Fruit fly (Drosophila melanogaster) whole organism, embryonic: Measurements from ENCODE around the gene Eig71Ea.
A peak's percentile ranks its signal among the peaks of the same experiment; 100 is the strongest.

Experiments
- Antp ChIP-seq: fragments of 200-800 bp; sonication (Bioruptor generic); optimal IDR thresholded peaks from 3 replicates; lab custom pipeline; 2016; ENCODE audit warnings: missing biosample characterization, missing genetic modification characterization
- Blimp-1 ChIP-seq: fragments of 200-800 bp; sonication (Bioruptor generic); optimal IDR thresholded peaks from 3 replicates; lab custom pipeline; 2018; ENCODE audit warnings: missing biosample characterization, missing genetic modification characterization, mild to moderate bottlenecking, moderate library complexity, missing genetic modification reagents
- CG10565 ChIP-seq: fragments of 200-800 bp; sonication (Bioruptor generic); optimal IDR thresholded peaks from 3 replicates; lab custom pipeline; 2016; ENCODE audit warnings: missing biosample characterization, mild to moderate bottlenecking, missing genetic modification characterization
- CG12391 ChIP-seq: fragments of 200-800 bp; sonication (Bioruptor generic); optimal IDR thresholded peaks from 3 replicates; lab custom pipeline; 2018; ENCODE audit warnings: missing biosample characterization, mild to moderate bottlenecking, missing genetic modification characterization, moderate library complexity
- CG13123 ChIP-seq: fragments of 200-800 bp; sonication (Bioruptor generic); optimal IDR thresholded peaks from 2 replicates; lab custom pipeline; 2016; ENCODE audit warnings: missing biosample characterization, missing genetic modification characterization
- CG18619 ChIP-seq: fragments of 200-800 bp; sonication (Bioruptor generic); optimal IDR thresholded peaks from 3 replicates; lab custom pipeline; 2017; ENCODE audit warnings: missing biosample characterization, mild to moderate bottlenecking, missing genetic modification characterization
- CG2202 ChIP-seq: fragments of 200-800 bp; sonication (Bioruptor generic); optimal IDR thresholded peaks from 2 replicates; lab custom pipeline; 2018; ENCODE audit warnings: missing biosample characterization, mild to moderate bottlenecking, missing genetic modification characterization
- CG31365 ChIP-seq: fragments of 200-800 bp; sonication (Bioruptor generic); optimal IDR thresholded peaks from 2 replicates; lab custom pipeline; 2018; ENCODE audit warnings: missing biosample characterization, mild to moderate bottlenecking, missing genetic modification characterization
- CG3163 ChIP-seq: fragments of 200-800 bp; sonication (Bioruptor generic); optimal IDR thresholded peaks from 3 replicates; lab custom pipeline; 2016; ENCODE audit warnings: missing biosample characterization, missing genetic modification characterization
- CG32772 ChIP-seq: fragments of 200-800 bp; sonication (Bioruptor generic); IDR thresholded peaks from 2 replicates; pipeline ENCODE4 v1.3.6; 2022; ENCODE audit warnings: missing biosample characterization, missing genetic modification characterization
- CG4328 ChIP-seq: fragments of 200-800 bp; sonication (Bioruptor generic); optimal IDR thresholded peaks from 3 replicates; lab custom pipeline; 2017; ENCODE audit warnings: missing biosample characterization, missing genetic modification reagents, missing genetic modification characterization
- CG4404 ChIP-seq: fragments of 200-800 bp; sonication (Bioruptor generic); IDR thresholded peaks from 2 replicates; pipeline ENCODE4 v1.3.6; 2022; ENCODE audit warnings: missing biosample characterization, missing genetic modification characterization
- CG6765 ChIP-seq: fragments of 200-800 bp; sonication (Bioruptor generic); optimal IDR thresholded peaks from 3 replicates; lab custom pipeline; 2017; ENCODE audit warnings: missing biosample characterization, mild to moderate bottlenecking, missing genetic modification characterization
- CG6813 ChIP-seq: fragments of 200-800 bp; sonication (Bioruptor generic); optimal IDR thresholded peaks from 2 replicates; lab custom pipeline; 2017; ENCODE audit warnings: missing biosample characterization, missing genetic modification characterization, mild to moderate bottlenecking, moderate library complexity, missing genetic modification reagents
- CG7271 ChIP-seq: fragments of 200-800 bp; sonication (Bioruptor generic); optimal IDR thresholded peaks from 2 replicates; lab custom pipeline; 2018; ENCODE audit warnings: missing biosample characterization, mild to moderate bottlenecking, missing genetic modification characterization, moderate library complexity
- CG8290 ChIP-seq, 3 experiments: fragments of 200-800 bp; sonication (Bioruptor generic); optimal IDR thresholded peaks; 2 replicates each; lab custom pipeline; 2016 to 2019; ENCODE audit warnings: missing biosample characterization in 3 of 3, missing genetic modification characterization in 3 of 3, mild to moderate bottlenecking in 2 of 3, moderate library complexity in 1 of 3
- CG8359 ChIP-seq: fragments of 200-800 bp; sonication (Bioruptor generic); optimal IDR thresholded peaks from 2 replicates; lab custom pipeline; 2017; ENCODE audit warnings: missing biosample characterization, mild to moderate bottlenecking, missing genetic modification characterization, borderline replicate concordance
- Dbx ChIP-seq: fragments of 200-800 bp; sonication (Bioruptor generic); IDR thresholded peaks from 3 replicates; pipeline ENCODE4 v1.3.6; 2022; ENCODE audit warnings: missing biosample characterization, missing genetic modification characterization
- Doc2 ChIP-seq: fragments of 200-800 bp; sonication (Bioruptor generic); IDR thresholded peaks from 2 replicates; pipeline ENCODE4 v1.3.6; 2022; ENCODE audit warnings: missing biosample characterization, missing genetic modification characterization
- E2f1 ChIP-seq: fragments of 200-800 bp; sonication (Bioruptor generic); IDR thresholded peaks from 2 replicates; pipeline ENCODE4 v1.3.6; 2022; ENCODE audit warnings: missing biosample characterization, missing genetic modification characterization
- Elba2 ChIP-seq: fragments of 200-800 bp; sonication (Bioruptor generic); optimal IDR thresholded peaks from 3 replicates; lab custom pipeline; 2016; ENCODE audit warnings: missing biosample characterization, missing genetic modification characterization
- Fer1 ChIP-seq: fragments of 200-800 bp; sonication (Bioruptor generic); optimal IDR thresholded peaks from 2 replicates; lab custom pipeline; 2017; ENCODE audit warnings: missing biosample characterization, mild to moderate bottlenecking, missing genetic modification characterization
- Hsf ChIP-seq: fragments of 200-800 bp; sonication (Bioruptor generic); optimal IDR thresholded peaks from 3 replicates; lab custom pipeline; 2016; ENCODE audit warnings: missing biosample characterization, missing genetic modification characterization
- MESR4 ChIP-seq: fragments of 200-800 bp; sonication (Bioruptor generic); optimal IDR thresholded peaks from 2 replicates; lab custom pipeline; 2018; ENCODE audit warnings: missing biosample characterization, mild to moderate bottlenecking, missing genetic modification characterization, moderate library complexity
- Max ChIP-seq: fragments of 200-800 bp; sonication (Bioruptor generic); optimal IDR thresholded peaks from 2 replicates; lab custom pipeline; 2016; ENCODE audit warnings: missing biosample characterization, mild to moderate bottlenecking, missing genetic modification characterization
- Neu2 ChIP-seq: fragments of 200-800 bp; sonication (Bioruptor generic); optimal IDR thresholded peaks from 3 replicates; lab custom pipeline; 2016; ENCODE audit warnings: missing biosample characterization, missing genetic modification characterization, borderline replicate concordance
- Poxn ChIP-seq: fragments of 200-800 bp; sonication (Bioruptor generic); IDR thresholded peaks from 2 replicates; pipeline ENCODE4 v1.3.6; 2022; ENCODE audit warnings: missing biosample characterization, missing genetic modification characterization
- Six4 ChIP-seq: fragments of 200-800 bp; sonication (Bioruptor generic); optimal IDR thresholded peaks from 2 replicates; lab custom pipeline; 2016; ENCODE audit warnings: missing biosample characterization, missing genetic modification characterization
- Stat92E ChIP-seq, 3 experiments: fragments of >200 bp in 2 of 3; fragments of 200-800 bp in 1 of 3; sonication (Bioruptor generic) in 1 of 3; optimal IDR thresholded peaks; 2 replicates each; lab custom pipeline; 2017 to 2019; ENCODE audit warnings: missing biosample characterization in 3 of 3, missing genetic modification characterization in 3 of 3, mild to moderate bottlenecking in 1 of 3, moderate library complexity in 1 of 3
- ac ChIP-seq: fragments of 200-800 bp; sonication (Bioruptor generic); optimal IDR thresholded peaks from 3 replicates; lab custom pipeline; 2017; ENCODE audit warnings: missing biosample characterization, mild to moderate bottlenecking, missing genetic modification characterization
- bowl ChIP-seq: fragments of 200-800 bp; sonication (Bioruptor generic); IDR thresholded peaks from 2 replicates; pipeline ENCODE4 v1.3.6; 2022; ENCODE audit warnings: missing biosample characterization, missing genetic modification characterization
- btn ChIP-seq: fragments of 200-800 bp; sonication (Bioruptor generic); optimal IDR thresholded peaks from 2 replicates; lab custom pipeline; 2016; ENCODE audit warnings: missing biosample characterization, missing genetic modification characterization
- da ChIP-seq: fragments of 200-800 bp; sonication (Bioruptor generic); optimal IDR thresholded peaks from 2 replicates; lab custom pipeline; 2016; ENCODE audit warnings: missing biosample characterization, missing genetic modification characterization
- dm ChIP-seq: fragments of 200-800 bp; sonication (Bioruptor generic); optimal IDR thresholded peaks from 3 replicates; lab custom pipeline; 2016; ENCODE audit warnings: missing biosample characterization, missing genetic modification characterization
- esg ChIP-seq: fragments of 200-800 bp; sonication (Bioruptor generic); conservative IDR thresholded peaks from 2 replicates; pipeline ENCODE4 v1.3.6; 2022; ENCODE audit warnings: missing biosample characterization, missing genetic modification characterization
- eyg ChIP-seq: fragments of 200-800 bp; sonication (Bioruptor generic); optimal IDR thresholded peaks from 3 replicates; lab custom pipeline; 2016; ENCODE audit warnings: missing biosample characterization, missing genetic modification characterization
- gfzf ChIP-seq: fragments of 200-800 bp; sonication (Bioruptor generic); optimal IDR thresholded peaks from 2 replicates; lab custom pipeline; 2016; ENCODE audit warnings: missing biosample characterization, mild to moderate bottlenecking, missing genetic modification characterization, moderate library complexity
- gsb-n ChIP-seq: fragments of 200-800 bp; sonication (Bioruptor generic); optimal IDR thresholded peaks from 3 replicates; lab custom pipeline; 2018; ENCODE audit warnings: missing biosample characterization, mild to moderate bottlenecking, missing genetic modification characterization
- ind ChIP-seq: fragments of 200-800 bp; sonication (Bioruptor generic); optimal IDR thresholded peaks from 3 replicates; lab custom pipeline; 2016; ENCODE audit warnings: missing biosample characterization, missing genetic modification characterization
- jumu ChIP-seq: fragments of 200-800 bp; sonication (Bioruptor generic); optimal IDR thresholded peaks from 3 replicates; lab custom pipeline; 2016; ENCODE audit warnings: missing biosample characterization, missing genetic modification characterization
- lilli ChIP-seq: fragments of 200-800 bp; sonication (Bioruptor generic); optimal IDR thresholded peaks from 3 replicates; lab custom pipeline; 2016; ENCODE audit warnings: missing biosample characterization, missing genetic modification characterization
- org-1 ChIP-seq: fragments of 200-800 bp; sonication (Bioruptor generic); optimal IDR thresholded peaks from 2 replicates; lab custom pipeline; 2017; ENCODE audit warnings: missing biosample characterization, missing genetic modification characterization
- rib ChIP-seq: fragments of 200-800 bp; sonication (Bioruptor generic); IDR thresholded peaks from 2 replicates; pipeline ENCODE4 v1.3.6; 2022; ENCODE audit warnings: missing biosample characterization, missing genetic modification characterization
- sc ChIP-seq, 3 experiments: fragments of >200 bp in 2 of 3; fragments of 200-800 bp in 1 of 3; sonication (Bioruptor generic) in 1 of 3; optimal IDR thresholded peaks; 2 replicates in 2 of 3; 3 replicates in 1 of 3; lab custom pipeline; 2017; ENCODE audit warnings: mild to moderate bottlenecking in 1 of 3, missing biosample characterization in 1 of 3, missing genetic modification characterization in 1 of 3, missing genetic modification reagents in 1 of 3
- stwl ChIP-seq: fragments of 200-800 bp; sonication (Bioruptor generic); optimal IDR thresholded peaks from 3 replicates; lab custom pipeline; 2018; ENCODE audit warnings: missing biosample characterization, mild to moderate bottlenecking, missing genetic modification characterization, moderate library complexity
- sug ChIP-seq: fragments of 200-800 bp; optimal IDR thresholded peaks from 2 replicates; lab custom pipeline; 2019; ENCODE audit warnings: missing biosample characterization, mild to moderate bottlenecking, missing genetic modification characterization, moderate library complexity
- tll ChIP-seq, 2 experiments: fragments of 200-800 bp in 1 of 2; fragments of >200 bp in 1 of 2; sonication (Bioruptor generic) in 1 of 2; optimal IDR thresholded peaks; 2 replicates each; lab custom pipeline; 2017 to 2019; ENCODE audit warnings: missing biosample characterization in 2 of 2, missing genetic modification characterization in 2 of 2, mild to moderate bottlenecking in 1 of 2, moderate library complexity in 1 of 2
- toy ChIP-seq: fragments of 200-800 bp; sonication (Bioruptor generic); IDR thresholded peaks from 2 replicates; pipeline ENCODE4 v1.3.6; 2022; ENCODE audit warnings: missing biosample characterization, missing genetic modification characterization
- vvl ChIP-seq: fragments of 200-800 bp; sonication (Bioruptor generic); IDR thresholded peaks from 2 replicates; pipeline ENCODE4 v1.3.6; 2022; ENCODE audit warnings: missing biosample characterization, missing genetic modification characterization
- wek ChIP-seq: fragments of 200-800 bp; sonication (Bioruptor generic); optimal IDR thresholded peaks from 3 replicates; lab custom pipeline; 2018; ENCODE audit warnings: missing biosample characterization, mild to moderate bottlenecking, missing genetic modification characterization, moderate library complexity

The Eig71Ea gene

DNA sequence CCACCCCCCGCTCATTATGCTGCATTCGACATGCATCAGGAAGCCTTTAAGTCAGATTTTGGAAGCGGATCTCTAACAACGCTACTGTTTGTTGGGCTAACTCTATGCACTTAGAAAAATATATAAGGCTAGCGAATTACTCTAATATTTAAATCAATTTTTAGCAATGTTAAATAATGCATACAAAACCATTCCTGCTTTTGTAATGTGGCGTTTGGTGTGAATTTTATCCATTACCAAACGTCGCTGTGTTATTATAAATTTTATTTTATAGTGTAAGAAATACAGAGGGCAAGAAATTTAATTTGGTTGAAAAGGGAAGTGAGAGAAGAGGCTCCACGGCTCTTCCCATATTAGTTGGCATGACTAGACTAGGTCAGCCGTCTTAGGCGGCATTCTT is 23.3 kb upstream of the Eig71Ea start (continued):
- TF ChIP-seq Blimp-1 (GFP tag; lab: Kevin White, UChicago) (peak; percentile 36), CG6765 (GFP tag; lab: Kevin White, UChicago) (no peak), Fer1 (GFP tag; lab: Kevin White, UChicago) (no peak), bowl (no peak), rib (GFP tag; lab: Robert Waterston, UW) (no peak), Neu2 (GFP tag; lab: Kevin White, UChicago) (no peak), sc (optimal IDR thresholded peaks at IDR 0.05; lab: Kevin White, UChicago) (no peak), sc (GFP tag; optimal IDR thresholded peaks at IDR 0.05; lab: Kevin White, UChicago) (no peak), E2f1 (no peak), Six4 (GFP tag; lab: Kevin White, UChicago) (no peak), CG8290 (GFP tag; optimal IDR thresholded peaks at IDR 0.05; lab: Kevin White, UChicago) (no peak), CG8290 (tag; optimal IDR thresholded peaks at IDR 0.05; lab: Kevin White, UChicago) (no peak), stwl (tag; lab: Kevin White, UChicago) (peak; percentile 31), esg (no peak), gsb-n (tag; lab: Kevin White, UChicago) (peak; percentile 51), Doc2 (GFP tag; lab: Robert Waterston, UW) (no peak), CG10565 (GFP tag; lab: Kevin White, UChicago) (no peak), Elba2 (GFP tag; lab: Kevin White, UChicago) (no peak), wek (GFP tag; lab: Kevin White, UChicago) (no peak), jumu (GFP tag; lab: Kevin White, UChicago) (no peak), Antp (GFP tag; lab: Kevin White, UChicago) (no peak), CG3163 (GFP tag; lab: Kevin White, UChicago) (no peak), org-1 (no peak), Max (GFP tag; lab: Kevin White, UChicago) (no peak), toy (GFP tag; lab: Robert Waterston, UW) (no peak), CG7271 (no peak), lilli (GFP tag; lab: Kevin White, UChicago) (no peak), CG6813 (no peak), dm (no peak), CG32772 (GFP tag; lab: Robert Waterston, UW) (no peak), CG4404 (GFP tag; lab: Robert Waterston, UW) (peak; percentile 29; the same call in 1 of the 2 replicates), sug (tag; lab: Kevin White, UChicago) (no peak), da (GFP tag; lab: Kevin White, UChicago) (no peak), Stat92E (GFP tag; optimal IDR thresholded peaks at IDR 0.05; lab: Kevin White, UChicago) (no peak), tll (GFP tag; optimal IDR thresholded peaks at IDR 0.05; lab: Kevin White, UChicago) (no peak), CG12391 (peak; percentile 54), CG18619 (GFP tag; lab: Kevin White, UChicago) (no peak), Dbx (GFP tag; lab: Robert Waterston, UW) (no peak), ac (GFP tag; lab: Kevin White, UChicago) (no peak), CG13123 (GFP tag; lab: Kevin White, UChicago) (no peak), vvl (GFP tag; lab: Robert Waterston, UW) (no peak), CG8359 (GFP tag; lab: Kevin White, UChicago) (no peak), gfzf (no peak), CG31365 (tag; lab: Kevin White, UChicago) (no peak), MESR4 (GFP tag; lab: Kevin White, UChicago) (no peak), CG4328 (GFP tag; lab: Kevin White, UChicago) (no peak), ind (no peak), CG2202 (tag; lab: Kevin White, UChicago) (peak; percentile 30), eyg (no peak), btn (GFP tag; lab: Kevin White, UChicago) (no peak), Hsf (GFP tag; lab: Kevin White, UChicago) (peak; percentile 34), Poxn (GFP tag; lab: Robert Waterston, UW) (no peak)
